Worm (Caenorhabditis elegans): ENCODE results near the gene srh-8.

The srh-8 gene

DNA sequence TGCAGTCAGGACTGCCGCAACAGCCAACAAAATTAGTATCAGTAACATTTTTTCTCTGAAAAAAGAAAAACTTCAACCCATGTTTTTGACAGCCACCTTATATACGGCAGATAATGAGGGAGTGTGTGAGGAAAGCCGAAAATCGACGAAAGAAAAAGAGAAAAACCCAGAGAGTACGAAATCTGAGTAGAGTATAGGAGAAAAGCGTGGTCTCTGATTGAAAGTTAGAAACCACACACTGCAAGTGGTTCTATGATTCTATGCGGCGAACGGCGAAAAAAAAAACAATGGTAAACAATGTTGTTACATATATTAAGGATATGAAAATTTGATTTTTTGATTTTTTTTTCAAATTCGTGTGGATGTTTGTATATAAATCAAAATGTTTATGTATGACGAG, 37.6 kb upstream of the srh-8 start, which contains the start of gene cyp-34A8:
cyp-34A8 (minus strand) TSS at position 62 of the 400 bp plus-strand sequence.
- no peak for TF ChIP-seq hlh-1 (tag; optimal IDR thresholded peaks at IDR 0.05)
- TF ChIP-seq elt-1 (tag; optimal IDR thresholded peaks at IDR 0.05; ENCODE audit: borderline replicate concordance, insufficient read depth), result no peak
- no peak for TF ChIP-seq cnd-1 (tag; optimal IDR thresholded peaks at IDR 0.05)
- TF ChIP-seq ham-2 (GFP tag; optimal IDR thresholded peaks at IDR 0.05), result no peak
- TF ChIP-seq snpc-4 (tag; optimal IDR thresholded peaks at IDR 0.05), result no peak
- TF ChIP-seq elt-3 (tag; optimal IDR thresholded peaks at IDR 0.05), result no peak
- no peak for TF ChIP-seq ceh-83 (GFP tag; optimal IDR thresholded peaks at IDR 0.05)
- TF ChIP-seq mls-2 (tag; optimal IDR thresholded peaks at IDR 0.05), result no peak
- no peak for TF ChIP-seq unc-39 (tag; optimal IDR thresholded peaks at IDR 0.05)
- TF ChIP-seq nhr-237 (tag; optimal IDR thresholded peaks at IDR 0.05), result no peak
- TF ChIP-seq ceh-39 (tag; optimal IDR thresholded peaks at IDR 0.05), result no peak
- TF ChIP-seq ces-1 (GFP tag; optimal IDR thresholded peaks at IDR 0.05), result no peak

DNA sequence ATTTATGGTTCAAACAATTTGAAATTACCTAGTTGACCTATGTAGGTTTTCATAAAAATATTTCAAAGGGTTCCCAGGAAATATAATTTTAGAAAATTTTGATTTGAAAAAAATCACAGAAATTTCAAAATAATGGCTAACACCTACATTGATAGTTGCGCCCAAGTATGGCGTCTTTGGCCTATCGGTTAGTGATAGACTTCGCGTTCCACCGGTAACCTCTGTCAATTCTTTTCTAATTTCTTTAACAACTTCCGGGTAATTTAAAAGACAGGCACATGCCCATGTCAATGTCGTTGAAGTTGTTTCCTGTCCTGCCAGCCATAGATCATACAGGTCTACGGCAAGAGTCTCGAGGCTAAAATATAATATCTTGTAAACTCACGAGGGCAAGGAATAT, 36.4 kb upstream of the srh-8 start:
- TF ChIP-seq sem-2 (GFP tag; optimal IDR thresholded peaks at IDR 0.05) (no peak), drap-1 (GFP tag; optimal IDR thresholded peaks at IDR 0.05) (no peak)

ce11 chrV:3969664-3970063, 35.7 kb upstream of the srh-8 start:
- TF ChIP-seq mep-1 (tag; optimal IDR thresholded peaks at IDR 0.05) (no peak), drap-1 (GFP tag; optimal IDR thresholded peaks at IDR 0.05) (no peak), mls-2 (tag; optimal IDR thresholded peaks at IDR 0.05) (no peak), unc-62 (GFP tag; optimal IDR thresholded peaks at IDR 0.05) (no peak), ztf-11 (tag; optimal IDR thresholded peaks at IDR 0.05) (no peak), ceh-83 (GFP tag; optimal IDR thresholded peaks at IDR 0.05) (no peak), mab-5 (tag; optimal IDR thresholded peaks at IDR 0.05) (no peak)

DNA sequence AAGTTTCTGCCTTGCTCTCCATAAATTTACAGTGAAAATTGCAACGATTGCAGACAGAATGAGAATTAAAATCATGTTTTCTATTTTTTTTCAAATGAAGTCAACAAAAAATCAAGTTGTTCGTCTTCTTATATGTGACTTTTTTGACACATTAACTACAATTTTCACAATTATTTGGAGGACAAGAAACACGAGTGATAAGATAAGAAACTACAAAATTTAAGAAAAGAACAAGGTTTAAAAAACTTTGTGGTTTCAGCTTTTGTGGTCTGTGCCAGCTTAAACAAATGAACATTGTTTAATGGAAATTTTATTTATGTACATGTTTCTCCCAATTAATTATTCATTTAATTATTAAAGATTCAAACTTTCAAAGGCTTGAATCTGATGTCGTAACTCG, 34.9 kb upstream of the srh-8 start, which contains the start of gene cyp-34A9:
cyp-34A9 (minus strand) TSS at position 131 of the 400 bp plus-strand sequence.
- TF ChIP-seq nhr-76 (tag; optimal IDR thresholded peaks at IDR 0.05) (no peak), bed-3 (GFP tag; optimal IDR thresholded peaks at IDR 0.05) (no peak), nhr-2 (tag; optimal IDR thresholded peaks at IDR 0.05) (no peak), drap-1 (GFP tag; optimal IDR thresholded peaks at IDR 0.05) (no peak), flh-1 (GFP tag; optimal IDR thresholded peaks at IDR 0.05) (no peak), mab-5 (tag; optimal IDR thresholded peaks at IDR 0.05) (no peak), tbx-8 (GFP tag; optimal IDR thresholded peaks at IDR 0.05) (no peak), lin-32 (GFP tag; optimal IDR thresholded peaks at IDR 0.05) (no peak), ceh-39 (tag; optimal IDR thresholded peaks at IDR 0.05) (no peak), unc-62 (GFP tag; optimal IDR thresholded peaks at IDR 0.05) (no peak), nhr-28 (tag; optimal IDR thresholded peaks at IDR 0.05) (no peak), zip-8 (tag; optimal IDR thresholded peaks at IDR 0.05) (no peak), unc-120 (tag; optimal IDR thresholded peaks at IDR 0.05; ENCODE audit: poor library complexity, severe bottlenecking) (no peak), sptf-1 (tag; optimal IDR thresholded peaks at IDR 0.05) (no peak)

DNA sequence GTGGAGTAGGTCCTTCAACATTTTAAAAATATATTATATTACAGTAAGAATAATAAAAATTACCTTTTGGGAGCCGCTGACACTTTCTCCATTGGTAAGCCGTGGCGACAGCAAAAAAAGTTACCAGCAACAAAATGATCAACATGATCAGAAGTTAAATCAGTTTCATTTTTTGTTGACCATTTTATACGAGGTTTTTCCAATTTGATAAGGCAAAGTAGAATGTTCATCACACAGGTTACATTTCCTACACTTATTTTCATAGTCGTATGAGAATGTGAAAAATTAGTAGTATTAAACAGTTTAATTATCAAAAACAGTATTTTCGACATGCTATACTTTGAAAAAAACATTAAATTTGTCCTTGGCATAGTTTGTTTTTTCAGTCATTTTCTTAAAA, 32.5 kb upstream of the srh-8 start, which contains the start of gene cyp-34A10:
cyp-34A10 (minus strand) TSS at position 146 of the 400 bp plus-strand sequence.
- TF ChIP-seq mls-2 (tag; optimal IDR thresholded peaks at IDR 0.05) (no peak), drap-1 (GFP tag; optimal IDR thresholded peaks at IDR 0.05) (no peak)

DNA sequence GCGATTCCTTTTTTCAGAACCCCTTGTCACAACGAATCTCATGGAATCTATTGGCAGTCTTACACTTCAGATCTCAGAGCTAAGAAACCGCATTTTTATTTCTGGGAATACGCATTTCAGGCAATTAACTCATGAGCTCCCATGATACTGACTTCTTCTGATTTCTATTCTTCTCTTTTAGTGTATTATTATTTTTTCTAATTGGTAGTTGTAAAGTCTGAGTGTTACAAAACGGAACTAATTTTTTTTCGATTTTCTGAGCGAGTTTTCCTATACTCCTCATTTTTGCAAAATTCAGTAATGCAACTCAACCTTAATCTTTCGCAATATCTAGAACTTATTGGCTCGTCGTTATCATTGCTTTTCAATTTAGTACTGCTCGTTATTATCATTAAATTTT, 31.0 kb upstream of the srh-8 start, which contains the start of gene str-82:
str-82 (plus strand) TSS at position 301 of the 400 bp plus-strand sequence.
- TF ChIP-seq ceh-39 (tag; optimal IDR thresholded peaks at IDR 0.05) (no peak), M03D4.4 (tag; optimal IDR thresholded peaks at IDR 0.05) (no peak), ces-1 (GFP tag; optimal IDR thresholded peaks at IDR 0.05) (no peak), nhr-28 (tag; optimal IDR thresholded peaks at IDR 0.05) (no peak), nhr-2 (tag; optimal IDR thresholded peaks at IDR 0.05) (no peak), unc-62 (GFP tag; optimal IDR thresholded peaks at IDR 0.05) (no peak), ceh-43 (GFP tag; optimal IDR thresholded peaks at IDR 0.05) (no peak), lin-32 (GFP tag; optimal IDR thresholded peaks at IDR 0.05) (no peak), sem-2 (GFP tag; optimal IDR thresholded peaks at IDR 0.05) (no peak), sptf-1 (tag; optimal IDR thresholded peaks at IDR 0.05) (no peak), nhr-76 (tag; optimal IDR thresholded peaks at IDR 0.05) (no peak), zip-8 (tag; optimal IDR thresholded peaks at IDR 0.05) (no peak), snpc-4 (tag; optimal IDR thresholded peaks at IDR 0.05) (no peak), unc-39 (tag; optimal IDR thresholded peaks at IDR 0.05) (no peak)
